Fruit fly (Drosophila melanogaster) whole organism, embryonic: Measurements from ENCODE around the gene CG18213.

ENCODE experiments used
- Antp ChIP-seq: fragments of 200-800 bp; sonication (Bioruptor generic); optimal IDR thresholded peaks from 3 replicates; lab custom pipeline; 2016; ENCODE audit warnings: missing biosample characterization, missing genetic modification characterization
- CG10543 ChIP-seq: fragments of 200-800 bp; sonication (Bioruptor generic); optimal IDR thresholded peaks from 3 replicates; lab custom pipeline; 2017; ENCODE audit warnings: missing biosample characterization, mild to moderate bottlenecking, missing genetic modification characterization, moderate library complexity
- CG11398 ChIP-seq: fragments of 200-800 bp; sonication (Bioruptor generic); optimal IDR thresholded peaks from 2 replicates; lab custom pipeline; 2016; ENCODE audit warnings: missing biosample characterization, missing genetic modification characterization
- CG13624 ChIP-seq: fragments of 200-800 bp; sonication (Bioruptor generic); optimal IDR thresholded peaks from 2 replicates; lab custom pipeline; 2016; ENCODE audit warnings: missing biosample characterization, missing genetic modification characterization
- CG18262 ChIP-seq: fragments of 200-800 bp; optimal IDR thresholded peaks from 3 replicates; lab custom pipeline; 2019; ENCODE audit warnings: missing biosample characterization, mild to moderate bottlenecking, missing genetic modification characterization, moderate library complexity
- CG2116 ChIP-seq: fragments of 200-800 bp; sonication (Bioruptor generic); optimal IDR thresholded peaks from 3 replicates; lab custom pipeline; 2018; ENCODE audit warnings: missing biosample characterization, mild to moderate bottlenecking, missing genetic modification characterization
- CG3163 ChIP-seq: fragments of 200-800 bp; sonication (Bioruptor generic); optimal IDR thresholded peaks from 3 replicates; lab custom pipeline; 2016; ENCODE audit warnings: missing biosample characterization, missing genetic modification characterization
- CG3995 ChIP-seq: fragments of 200-800 bp; sonication (Bioruptor generic); optimal IDR thresholded peaks from 3 replicates; lab custom pipeline; 2016; ENCODE audit warnings: missing biosample characterization, missing genetic modification characterization
- CG4617 ChIP-seq: fragments of 200-800 bp; sonication (Bioruptor generic); optimal IDR thresholded peaks from 3 replicates; lab custom pipeline; 2016; ENCODE audit warnings: missing biosample characterization, missing genetic modification characterization, borderline replicate concordance
- CG6175 ChIP-seq: fragments of 200-800 bp; sonication (Bioruptor generic); IDR thresholded peaks from 3 replicates; pipeline ENCODE4 v1.3.6; 2022; ENCODE audit warnings: missing biosample characterization, missing genetic modification characterization
- CG7786 ChIP-seq: fragments of 200-800 bp; sonication (Bioruptor generic); optimal IDR thresholded peaks from 2 replicates; lab custom pipeline; 2016; ENCODE audit warnings: missing biosample characterization, missing genetic modification characterization
- CG8290 ChIP-seq, 3 experiments: fragments of 200-800 bp; sonication (Bioruptor generic); optimal IDR thresholded peaks; 2 replicates each; lab custom pipeline; 2016 to 2019; ENCODE audit warnings: missing biosample characterization in 3 of 3, missing genetic modification characterization in 3 of 3, mild to moderate bottlenecking in 2 of 3, moderate library complexity in 1 of 3
- CG8924 ChIP-seq: fragments of 200-800 bp; optimal IDR thresholded peaks from 3 replicates; lab custom pipeline; 2019; ENCODE audit warnings: missing biosample characterization, mild to moderate bottlenecking, missing genetic modification characterization, moderate library complexity
- CG9609 ChIP-seq: fragments of 200-800 bp; sonication (Bioruptor generic); optimal IDR thresholded peaks from 3 replicates; lab custom pipeline; 2016; ENCODE audit warnings: missing biosample characterization, missing genetic modification characterization
- Chrac-16 ChIP-seq: fragments of 200-800 bp; sonication (Bioruptor generic); optimal IDR thresholded peaks from 3 replicates; lab custom pipeline; 2016; ENCODE audit warnings: missing biosample characterization, missing genetic modification characterization
- CoRest ChIP-seq: fragments of 200-800 bp; sonication (Bioruptor generic); optimal IDR thresholded peaks from 3 replicates; lab custom pipeline; 2018; ENCODE audit warnings: missing biosample characterization, mild to moderate bottlenecking, missing genetic modification characterization, moderate library complexity
- Ets97D ChIP-seq: fragments of 200-800 bp; sonication (Bioruptor generic); optimal IDR thresholded peaks from 3 replicates; lab custom pipeline; 2016; ENCODE audit warnings: missing biosample characterization, missing genetic modification characterization
- HLH4C ChIP-seq: fragments of 200-800 bp; sonication (Bioruptor generic); IDR thresholded peaks from 3 replicates; pipeline ENCODE4 v1.3.6; 2022; ENCODE audit warnings: missing biosample characterization, missing genetic modification characterization; ENCODE audit not compliant: partially characterized antibody
- HLHmδ ChIP-seq: fragments of 200-800 bp; sonication (Bioruptor generic); optimal IDR thresholded peaks from 2 replicates; lab custom pipeline; 2018; ENCODE audit warnings: missing biosample characterization, mild to moderate bottlenecking, missing genetic modification characterization, moderate library complexity
- Hr3 ChIP-seq: fragments of 200-800 bp; sonication (Bioruptor generic); optimal IDR thresholded peaks from 3 replicates; lab custom pipeline; 2016; ENCODE audit warnings: missing biosample characterization, missing genetic modification characterization
- Hr51 ChIP-seq, 2 experiments: fragments of 200-800 bp; sonication (Bioruptor generic); optimal IDR thresholded peaks; 2 replicates in 1 of 2; 3 replicates in 1 of 2; lab custom pipeline; 2016 to 2018; ENCODE audit warnings: missing biosample characterization in 2 of 2, missing genetic modification characterization in 2 of 2, mild to moderate bottlenecking in 1 of 2, moderate library complexity in 1 of 2
- Hsf ChIP-seq: fragments of 200-800 bp; sonication (Bioruptor generic); optimal IDR thresholded peaks from 3 replicates; lab custom pipeline; 2016; ENCODE audit warnings: missing biosample characterization, missing genetic modification characterization
- MESR4 ChIP-seq: fragments of 200-800 bp; sonication (Bioruptor generic); optimal IDR thresholded peaks from 2 replicates; lab custom pipeline; 2018; ENCODE audit warnings: missing biosample characterization, mild to moderate bottlenecking, missing genetic modification characterization, moderate library complexity
- Myb ChIP-seq: fragments of 200-800 bp; sonication (Bioruptor generic); optimal IDR thresholded peaks from 2 replicates; lab custom pipeline; 2016; ENCODE audit warnings: missing biosample characterization, missing genetic modification characterization
- NK7.1 ChIP-seq: fragments of 200-800 bp; sonication (Bioruptor generic); optimal IDR thresholded peaks from 3 replicates; lab custom pipeline; 2016; ENCODE audit warnings: missing biosample characterization, missing genetic modification characterization
- Poxn ChIP-seq: fragments of 200-800 bp; sonication (Bioruptor generic); IDR thresholded peaks from 2 replicates; pipeline ENCODE4 v1.3.6; 2022; ENCODE audit warnings: missing biosample characterization, missing genetic modification characterization
- Xbp1 ChIP-seq: fragments of 200-800 bp; sonication (Bioruptor generic); optimal IDR thresholded peaks from 3 replicates; lab custom pipeline; 2016; ENCODE audit warnings: missing biosample characterization, mild to moderate bottlenecking, missing genetic modification characterization
- YL-1 ChIP-seq: fragments of 200-800 bp; sonication (Bioruptor generic); optimal IDR thresholded peaks from 3 replicates; lab custom pipeline; 2017; ENCODE audit warnings: missing biosample characterization, mild to moderate bottlenecking, missing genetic modification characterization
- chm ChIP-seq: fragments of 200-800 bp; sonication (Bioruptor generic); IDR thresholded peaks from 2 replicates; pipeline ENCODE4 v1.3.6; 2022; ENCODE audit warnings: missing biosample characterization, missing genetic modification characterization
- corto ChIP-seq: fragments of 200-800 bp; sonication (Bioruptor generic); optimal IDR thresholded peaks from 2 replicates; lab custom pipeline; 2016; ENCODE audit warnings: missing biosample characterization, mild to moderate bottlenecking, missing genetic modification characterization, moderate library complexity
- cwo ChIP-seq: fragments of 200-800 bp; sonication (Bioruptor generic); optimal IDR thresholded peaks from 3 replicates; lab custom pipeline; 2017; ENCODE audit warnings: missing biosample characterization, missing genetic modification characterization, mild to moderate bottlenecking, moderate library complexity, missing genetic modification reagents
- dmrt99B ChIP-seq: fragments of 200-800 bp; sonication (Bioruptor generic); optimal IDR thresholded peaks from 2 replicates; lab custom pipeline; 2018; ENCODE audit warnings: missing biosample characterization, mild to moderate bottlenecking, missing genetic modification characterization, moderate library complexity
- eve ChIP-seq, 2 experiments: fragments of >200 bp; optimal IDR thresholded peaks; 2 replicates each; lab custom pipeline; 2017; ENCODE audit warnings: missing biosample characterization in 2 of 2, missing genetic modification characterization in 2 of 2
- grau ChIP-seq: fragments of 200-800 bp; optimal IDR thresholded peaks from 3 replicates; lab custom pipeline; 2019; ENCODE audit warnings: missing biosample characterization, mild to moderate bottlenecking, missing genetic modification characterization, moderate library complexity
- her ChIP-seq: fragments of 200-800 bp; sonication (Bioruptor generic); optimal IDR thresholded peaks from 2 replicates; lab custom pipeline; 2016; ENCODE audit warnings: missing biosample characterization, missing genetic modification characterization
- kah ChIP-seq: fragments of 200-800 bp; sonication (Bioruptor generic); optimal IDR thresholded peaks from 2 replicates; lab custom pipeline; 2018; ENCODE audit warnings: missing biosample characterization, mild to moderate bottlenecking, missing genetic modification characterization
- odd ChIP-seq: fragments of 200-800 bp; sonication (Bioruptor generic); optimal IDR thresholded peaks from 2 replicates; lab custom pipeline; 2017; ENCODE audit warnings: missing biosample characterization, mild to moderate bottlenecking, missing genetic modification characterization
- psq ChIP-seq: fragments of 200-800 bp; sonication (Bioruptor generic); optimal IDR thresholded peaks from 2 replicates; lab custom pipeline; 2017; ENCODE audit warnings: missing biosample characterization, missing genetic modification characterization
- pum ChIP-seq: fragments of 200-800 bp; sonication (Bioruptor generic); optimal IDR thresholded peaks from 2 replicates; lab custom pipeline; 2016; ENCODE audit warnings: missing biosample characterization, missing genetic modification characterization
- pzg ChIP-seq: fragments of 200-800 bp; sonication (Bioruptor generic); optimal IDR thresholded peaks from 3 replicates; lab custom pipeline; 2018; ENCODE audit warnings: missing biosample characterization, mild to moderate bottlenecking, missing genetic modification characterization, moderate library complexity
- rib ChIP-seq: fragments of 200-800 bp; sonication (Bioruptor generic); IDR thresholded peaks from 2 replicates; pipeline ENCODE4 v1.3.6; 2022; ENCODE audit warnings: missing biosample characterization, missing genetic modification characterization
- sr ChIP-seq: fragments of 200-800 bp; sonication (Bioruptor generic); IDR thresholded peaks from 3 replicates; pipeline ENCODE4 v1.3.6; 2022; ENCODE audit warnings: missing biosample characterization, missing genetic modification characterization
- ssp ChIP-seq: fragments of 200-800 bp; sonication (Bioruptor generic); IDR thresholded peaks from 2 replicates; pipeline ENCODE4 v1.3.6; 2022; ENCODE audit warnings: missing biosample characterization, missing genetic modification characterization
- trh ChIP-seq: fragments of 200-800 bp; sonication (Bioruptor generic); optimal IDR thresholded peaks from 2 replicates; lab custom pipeline; 2016; ENCODE audit warnings: missing biosample characterization, missing genetic modification characterization
- unpg ChIP-seq: fragments of 200-800 bp; sonication (Bioruptor generic); optimal IDR thresholded peaks from 3 replicates; lab custom pipeline; 2018; ENCODE audit warnings: missing biosample characterization, mild to moderate bottlenecking, missing genetic modification characterization, moderate library complexity
- vnd ChIP-seq: fragments of 200-800 bp; sonication (Bioruptor generic); IDR thresholded peaks from 3 replicates; pipeline ENCODE4 v1.3.6; 2022; ENCODE audit warnings: missing biosample characterization, missing genetic modification characterization; ENCODE audit not compliant: partially characterized antibody
- yki ChIP-seq: fragments of >200 bp; optimal IDR thresholded peaks from 3 replicates; lab custom pipeline; 2018
- zen2 ChIP-seq: fragments of 200-800 bp; sonication (Bioruptor generic); IDR thresholded peaks from 3 replicates; pipeline ENCODE4 v1.3.6; 2022; ENCODE audit warnings: missing biosample characterization, missing genetic modification characterization; ENCODE audit not compliant: partially characterized antibody

Gene CG18213

DNA sequence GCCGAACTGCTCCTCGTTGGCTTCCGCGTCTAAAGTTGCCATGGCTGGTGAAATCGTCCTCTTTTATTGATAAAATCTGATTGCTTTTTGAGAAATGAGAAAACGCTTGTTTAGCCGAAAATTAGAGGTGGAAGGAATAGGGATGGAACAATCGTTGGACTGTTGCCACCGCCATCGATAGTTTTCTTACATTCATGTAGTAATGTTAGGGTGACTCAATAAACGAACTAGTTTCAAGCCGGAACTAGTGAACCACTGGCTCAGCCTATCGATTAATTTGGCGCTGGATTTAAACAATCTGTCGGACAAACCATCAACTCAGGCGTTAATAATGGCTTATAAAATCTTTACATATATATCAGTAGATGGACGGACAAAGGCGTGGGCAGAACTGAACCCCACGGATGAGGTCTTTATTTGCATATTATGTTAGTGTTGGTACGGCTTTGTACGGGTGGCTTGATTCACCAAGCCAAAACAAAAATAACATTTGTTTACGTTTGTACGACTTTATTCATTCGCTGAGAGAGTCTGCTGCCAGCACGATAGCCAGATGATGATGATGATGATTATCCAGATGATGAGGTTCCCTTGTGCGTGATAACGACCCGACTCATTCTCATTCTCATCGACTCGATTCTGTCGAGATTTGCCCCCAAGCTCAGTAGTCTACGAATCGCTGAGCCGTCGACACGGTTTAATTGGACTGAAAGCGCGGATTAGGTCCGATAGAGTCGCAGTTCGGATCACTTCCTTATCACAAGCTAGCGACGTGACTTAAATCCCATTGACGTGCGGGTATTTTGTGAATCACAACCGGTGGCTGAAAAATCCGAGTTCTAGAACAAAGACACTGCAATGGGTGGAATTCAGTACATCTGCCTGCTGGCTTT, 37.5 kb downstream of the CG18213 start, which contains the start of the genes Sf3a1 and Irc (continued):
- TF ChIP-seq vnd (GFP tag; lab: Robert Waterston, UW) (peak; percentile 94), Chrac-16 (GFP tag; lab: Kevin White, UChicago) (peak; percentile 13), trh (GFP tag; lab: Kevin White, UChicago) (no peak), pum (peak; percentile 7), CG6175 (GFP tag; lab: Robert Waterston, UW) (0 out of 3 replicates have a peak, but pooled peaks have one; percentile 13), grau (tag; lab: Kevin White, UChicago) (peak; percentile 30), CG3163 (no peak), Ets97D (GFP tag; lab: Kevin White, UChicago) (peak; percentile 78), rib (0 out of 2 replicates have a peak, but pooled peaks have one; percentile 14), HLHmδ (GFP tag; lab: Kevin White, UChicago) (no peak), CG7786 (GFP tag; lab: Kevin White, UChicago) (no peak), zen2 (GFP tag; lab: Robert Waterston, UW) (peak; percentile 95), Xbp1 (GFP tag; lab: Kevin White, UChicago) (no peak), Hr3 (GFP tag; lab: Kevin White, UChicago) (no peak), YL-1 (GFP tag; lab: Kevin White, UChicago) (peak; percentile 73), kah (GFP tag; lab: Kevin White, UChicago) (no peak), Antp (GFP tag; lab: Kevin White, UChicago) (peak; percentile 19), CG18262 (tag; lab: Kevin White, UChicago) (peak; percentile 3), CG2116 (GFP tag; lab: Kevin White, UChicago) (peak; percentile 79), unpg (GFP tag; lab: Kevin White, UChicago) (peak; percentile 14), eve (GFP tag; optimal IDR thresholded peaks at IDR 0.05; lab: Kevin White, UChicago) (no peak), her (GFP tag; lab: Kevin White, UChicago) (peak; percentile 73), CoRest (peak; percentile 31), CG13624 (GFP tag; lab: Kevin White, UChicago) (peak; percentile 41), NK7.1 (GFP tag; lab: Kevin White, UChicago) (no peak), odd (no peak), Hsf (GFP tag; lab: Kevin White, UChicago) (peak; percentile 49), CG8290 (GFP tag; optimal IDR thresholded peaks at IDR 0.05; lab: Kevin White, UChicago) (no peak), CG8290 (tag; optimal IDR thresholded peaks at IDR 0.05; lab: Kevin White, UChicago) (peak in 1 of 2 experiments; percentile 76), CG11398 (GFP tag; lab: Kevin White, UChicago) (peak; percentile 13), corto (GFP tag; lab: Kevin White, UChicago) (no peak), yki (no peak), psq (no peak), cwo (GFP tag; lab: Kevin White, UChicago) (peak; percentile 2), sr (GFP tag; lab: Robert Waterston, UW) (peak; percentile 47; the same call in 2 of the 3 replicates), Hr51 (GFP tag; optimal IDR thresholded peaks at IDR 0.05; lab: Kevin White, UChicago) (no peak), CG9609 (peak; percentile 2), CG4617 (peak; percentile 90), CG10543 (GFP tag; lab: Kevin White, UChicago) (peak; percentile 78), Poxn (GFP tag; lab: Robert Waterston, UW) (no peak), pzg (peak; percentile 95), CG8924 (no peak), Myb (GFP tag; lab: Kevin White, UChicago) (peak; percentile 41), MESR4 (GFP tag; lab: Kevin White, UChicago) (peak; percentile 65), HLH4C (GFP tag; lab: Robert Waterston, UW) (peak; percentile 92), chm (GFP tag; lab: Robert Waterston, UW) (peak; percentile 5; the same call in 1 of the 2 replicates), ssp (peak; percentile 25; the same call in 1 of the 2 replicates), CG3995 (GFP tag; lab: Kevin White, UChicago) (peak; percentile 86), dmrt99B (tag; lab: Kevin White, UChicago) (no peak)
